Worm (Caenorhabditis elegans): ENCODE measurements around the gene pgp-10.

Gene pgp-10

ce11 chrX:7204175-7204574 is 45.3 kb downstream of the pgp-10 start:
- TF ChIP-seq F13C5.2 (tag; optimal IDR thresholded peaks at IDR 0.05) = no peak

- TF ChIP-seq pes-1 (GFP tag; IDR thresholded peaks at IDR 0.05) (no peak), tbx-11 (GFP tag; IDR thresholded peaks at IDR 0.05) (no peak), scrt-1 (GFP tag; IDR thresholded peaks at IDR 0.05) (no peak), tbx-37 (GFP tag; conservative IDR thresholded peaks at IDR 0.05) (no peak), tra-4 (tag; optimal IDR thresholded peaks at IDR 0.05) (no peak), ets-7 (tag; optimal IDR thresholded peaks at IDR 0.05) (no peak), hmbx-1 (tag; optimal IDR thresholded peaks at IDR 0.05) (no peak), sea-1 (GFP tag; conservative IDR thresholded peaks at IDR 0.05) (no peak), hmg-4 (GFP tag; optimal IDR thresholded peaks at IDR 0.05) (no peak), ceh-36 (tag; optimal IDR thresholded peaks at IDR 0.05) (no peak), aly-1 (tag; optimal IDR thresholded peaks at IDR 0.05) (no peak), ceh-13 (GFP tag; optimal IDR thresholded peaks at IDR 0.05) (no peak), hnd-1 (tag; optimal IDR thresholded peaks at IDR 0.05) (no peak), F13C5.2 (tag; optimal IDR thresholded peaks at IDR 0.05) (no peak), ama-1 (optimal IDR thresholded peaks at IDR 0.05) (no peak), flt-1 (GFP tag; IDR thresholded peaks at IDR 0.05) (no peak), B0310.2 (tag; optimal IDR thresholded peaks at IDR 0.05) (no peak)
Measured at ce11 chrX:7205195-7205594, 46.4 kb downstream of the pgp-10 start, which contains the start of gene C55B6.5. TSS of gene C55B6.5 (minus strand) at chrX:7205295.

ce11 chrX:7206419-7206818 is 47.6 kb downstream of the pgp-10 start, which contains the start of gene ZK867.2:
TSS of gene ZK867.2 (plus strand) at chrX:7206719.
- no peak for TF ChIP-seq tbx-37 (GFP tag; conservative IDR thresholded peaks at IDR 0.05)
- TF ChIP-seq hnd-1 (tag; optimal IDR thresholded peaks at IDR 0.05) = no peak
- TF ChIP-seq B0310.2 (tag; optimal IDR thresholded peaks at IDR 0.05) = no peak
- no peak for TF ChIP-seq scrt-1 (GFP tag; IDR thresholded peaks at IDR 0.05)
- TF ChIP-seq tra-4 (tag; optimal IDR thresholded peaks at IDR 0.05) = no peak
- no peak for TF ChIP-seq ceh-13 (GFP tag; optimal IDR thresholded peaks at IDR 0.05)
- TF ChIP-seq ama-1 (optimal IDR thresholded peaks at IDR 0.05) = no peak
- TF ChIP-seq pes-1 (GFP tag; IDR thresholded peaks at IDR 0.05) = no peak
- no peak for TF ChIP-seq sea-1 (GFP tag; conservative IDR thresholded peaks at IDR 0.05)
- TF ChIP-seq ets-7 (tag; optimal IDR thresholded peaks at IDR 0.05) = no peak
- TF ChIP-seq tbx-11 (GFP tag; IDR thresholded peaks at IDR 0.05) = no peak

ce11 chrX:7209151-7209550 is 50.3 kb downstream of the pgp-10 start:
- no peak for TF ChIP-seq tbx-11 (GFP tag; IDR thresholded peaks at IDR 0.05)
- no peak for TF ChIP-seq scrt-1 (GFP tag; IDR thresholded peaks at IDR 0.05)
- TF ChIP-seq sea-1 (GFP tag; conservative IDR thresholded peaks at IDR 0.05) = no peak
- no peak for TF ChIP-seq B0310.2 (tag; optimal IDR thresholded peaks at IDR 0.05)
- TF ChIP-seq tra-4 (tag; optimal IDR thresholded peaks at IDR 0.05) = no peak
- TF ChIP-seq hnd-1 (tag; optimal IDR thresholded peaks at IDR 0.05) = no peak
- no peak for TF ChIP-seq aly-1 (tag; optimal IDR thresholded peaks at IDR 0.05)
- no peak for TF ChIP-seq ceh-36 (tag; optimal IDR thresholded peaks at IDR 0.05)
- TF ChIP-seq ceh-13 (GFP tag; optimal IDR thresholded peaks at IDR 0.05) = no peak
- TF ChIP-seq flt-1 (GFP tag; IDR thresholded peaks at IDR 0.05) = no peak

ce11 chrX:7210467-7211107 is 51.8 kb downstream of the pgp-10 start:
- TF ChIP-seq scrt-1 (GFP tag; IDR thresholded peaks at IDR 0.05) (no peak), tbx-11 (GFP tag; IDR thresholded peaks at IDR 0.05) (no peak), hmbx-1 (tag; optimal IDR thresholded peaks at IDR 0.05) (no peak), tra-4 (tag; optimal IDR thresholded peaks at IDR 0.05) (no peak), pes-1 (GFP tag; IDR thresholded peaks at IDR 0.05) (no peak), hnd-1 (tag; optimal IDR thresholded peaks at IDR 0.05) (no peak), B0310.2 (tag; optimal IDR thresholded peaks at IDR 0.05) (no peak), F13C5.2 (tag; optimal IDR thresholded peaks at IDR 0.05) (no peak), hmg-4 (GFP tag; optimal IDR thresholded peaks at IDR 0.05) (no peak), flt-1 (GFP tag; IDR thresholded peaks at IDR 0.05) (no peak), ceh-36 (tag; optimal IDR thresholded peaks at IDR 0.05) (no peak)

ce11 chrX:7211405-7211804 is 52.6 kb downstream of the pgp-10 start, which contains the start of gene spp-22:
TSS of gene spp-22 (plus strand) at chrX:7211705.
- TF ChIP-seq scrt-1 (GFP tag; IDR thresholded peaks at IDR 0.05) = no peak
- TF ChIP-seq ama-1 (optimal IDR thresholded peaks at IDR 0.05) = no peak
- no peak for TF ChIP-seq hmg-4 (GFP tag; optimal IDR thresholded peaks at IDR 0.05)
- TF ChIP-seq sea-1 (GFP tag; conservative IDR thresholded peaks at IDR 0.05) = no peak
- no peak for TF ChIP-seq flt-1 (GFP tag; IDR thresholded peaks at IDR 0.05)
- TF ChIP-seq tbx-11 (GFP tag; IDR thresholded peaks at IDR 0.05) = no peak
- no peak for TF ChIP-seq tbx-37 (GFP tag; conservative IDR thresholded peaks at IDR 0.05)
- no peak for TF ChIP-seq hmbx-1 (tag; optimal IDR thresholded peaks at IDR 0.05)
- TF ChIP-seq tra-4 (tag; optimal IDR thresholded peaks at IDR 0.05) = no peak
- TF ChIP-seq B0310.2 (tag; optimal IDR thresholded peaks at IDR 0.05) = no peak
- no peak for TF ChIP-seq aly-1 (tag; optimal IDR thresholded peaks at IDR 0.05)
- no peak for TF ChIP-seq ceh-13 (GFP tag; optimal IDR thresholded peaks at IDR 0.05)
- no peak for TF ChIP-seq hnd-1 (tag; optimal IDR thresholded peaks at IDR 0.05)
- no peak for TF ChIP-seq ets-7 (tag; optimal IDR thresholded peaks at IDR 0.05)
- no peak for TF ChIP-seq pes-1 (GFP tag; IDR thresholded peaks at IDR 0.05)

Data from whole organism, early embryonic.